Fruit fly (Drosophila melanogaster): ENCODE measurements around the gene Pfdn2.

- TF ChIP-seq Dif (GFP tag; optimal IDR thresholded peaks at IDR 0.05; ENCODE audit: partially characterized antibody) (no peak), Abd-B (GFP tag; optimal IDR thresholded peaks at IDR 0.05) (no peak), foxo (GFP tag; optimal IDR thresholded peaks at IDR 0.05) (no peak), Myc (optimal IDR thresholded peaks at IDR 0.05) (no peak), N (GFP tag; optimal IDR thresholded peaks at IDR 0.05) (no peak), Hr78 (GFP tag; optimal IDR thresholded peaks at IDR 0.05) (no peak), h (GFP tag; optimal IDR thresholded peaks at IDR 0.05) (no peak), Hnf4 (GFP tag; optimal IDR thresholded peaks at IDR 0.05) (no peak), Sp1 (GFP tag; optimal IDR thresholded peaks at IDR 0.05) (no peak)
Measured at dm6 chr3L:11107935-11108334, 33.7 kb upstream of the Pfdn2 start, which contains the start of gene CG12522.

All from whole organism, wandering third instar larva.